Worm (Caenorhabditis elegans) whole organism, L3 larva: Measurements from ENCODE around the gene par-3.

Experiments used
- ceh-28 ChIP-seq: fragments of 150-350 bp; optimal IDR thresholded peaks from 2 replicates; lab custom pipeline; 2014; ENCODE audit warnings: missing biosample characterization, missing genetic modification reagents, missing genetic modification characterization
- elt-2 ChIP-seq: sonication (generic microtip); optimal IDR thresholded peaks from 2 replicates; lab custom pipeline; 2016; ENCODE audit warnings: missing genetic modification reagents, mild to moderate bottlenecking, missing genetic modification characterization, missing compliant biosample characterization
- elt-3 ChIP-seq, 3 experiments: fragments of 150-350 bp in 1 of 3; sonication (generic microtip) in 2 of 3; optimal IDR thresholded peaks; 2 replicates in 2 of 3; 4 replicates in 1 of 3; lab custom pipeline; 2014 to 2017; ENCODE audit warnings: missing biosample characterization in 3 of 3, missing genetic modification characterization in 3 of 3
- eor-1 ChIP-seq, 2 experiments: fragments of 150-350 bp; optimal IDR thresholded peaks; 2 replicates each; lab custom pipeline; 2014 to 2018; ENCODE audit warnings: missing biosample characterization in 2 of 2, missing genetic modification characterization in 2 of 2
- fkh-10 ChIP-seq: sonication (generic microtip); optimal IDR thresholded peaks from 2 replicates; lab custom pipeline; 2017; ENCODE audit warnings: missing biosample characterization, missing genetic modification reagents, missing genetic modification characterization
- fos-1 ChIP-seq: fragments of 150-350 bp; optimal IDR thresholded peaks from 2 replicates; lab custom pipeline; 2014; ENCODE audit warnings: missing biosample characterization, missing genetic modification characterization
- nfya-1 ChIP-seq: sonication (generic microtip); optimal IDR thresholded peaks from 2 replicates; lab custom pipeline; 2017; ENCODE audit warnings: missing genetic modification characterization, mild to moderate bottlenecking, missing compliant biosample characterization, antibody characterized with exemption, moderate library complexity; ENCODE audit not compliant: insufficient read depth
- nhr-28 ChIP-seq: fragments of 150-350 bp; optimal IDR thresholded peaks from 2 replicates; lab custom pipeline; 2014; ENCODE audit warnings: missing biosample characterization, missing genetic modification characterization
- nhr-77 ChIP-seq: fragments of 150-350 bp; optimal IDR thresholded peaks from 2 replicates; lab custom pipeline; 2014; ENCODE audit warnings: missing biosample characterization, missing genetic modification characterization
- snpc-4 ChIP-seq: fragments of 150-350 bp; optimal IDR thresholded peaks from 2 replicates; lab custom pipeline; 2014; ENCODE audit warnings: missing biosample characterization, missing genetic modification characterization
- tbx-2 ChIP-seq: sonication (generic microtip); optimal IDR thresholded peaks from 2 replicates; lab custom pipeline; 2016; ENCODE audit warnings: mild to moderate bottlenecking, missing genetic modification characterization, missing compliant biosample characterization
- ztf-11 ChIP-seq: fragments of 150-350 bp; optimal IDR thresholded peaks from 2 replicates; lab custom pipeline; 2014; ENCODE audit warnings: missing biosample characterization, missing genetic modification characterization

- TF ChIP-seq nhr-28 (tag; lab: Kevin White, UChicago), result no peak
- TF ChIP-seq elt-3 (tag; optimal IDR thresholded peaks at IDR 0.05; lab: Kevin White, UChicago), result no peak
- no peak for TF ChIP-seq ztf-11 (tag; lab: Kevin White, UChicago)
- no peak for TF ChIP-seq fkh-10 (GFP tag; lab: Kevin White, UChicago)
- TF ChIP-seq snpc-4 (tag; lab: Kevin White, UChicago), result no peak
- no peak for TF ChIP-seq nhr-77 (tag; lab: Kevin White, UChicago)
- no peak for TF ChIP-seq ceh-28
- TF ChIP-seq elt-2 (tag; lab: Kevin White, UChicago), result no peak
- no peak for TF ChIP-seq eor-1 (tag; optimal IDR thresholded peaks at IDR 0.05; lab: Kevin White, UChicago)
- TF ChIP-seq tbx-2 (tag; lab: Kevin White, UChicago), result no peak
- TF ChIP-seq nfya-1 (tag; lab: Kevin White, UChicago), result no peak
- TF ChIP-seq fos-1, result no peak
Observed at ce11 chrIII:5624835-5625234, 39.2 kb upstream of the par-3 start, which contains the start of gene daf-4.
